Fruit fly (Drosophila melanogaster): ENCODE measurements around the gene CG2993.

- TF ChIP-seq CG14711 (tag; optimal IDR thresholded peaks at IDR 0.05): no peak
- TF ChIP-seq Mnt (GFP tag; optimal IDR thresholded peaks at IDR 0.05): peak; percentile 68
- TF ChIP-seq tj (GFP tag; optimal IDR thresholded peaks at IDR 0.05): no peak
- no peak for TF ChIP-seq CG11617 (GFP tag; optimal IDR thresholded peaks at IDR 0.05)
- TF ChIP-seq kay (GFP tag; ENCODE audit: borderline replicate concordance): no peak
- no peak for TF ChIP-seq Clk (GFP tag; optimal IDR thresholded peaks at IDR 0.05)
- no peak for TF ChIP-seq ovo (GFP tag; optimal IDR thresholded peaks at IDR 0.05)
- no peak for TF ChIP-seq CG12768 (GFP tag; optimal IDR thresholded peaks at IDR 0.05)
- TF ChIP-seq CG7101 (tag; optimal IDR thresholded peaks at IDR 0.05): no peak
- TF ChIP-seq Crg-1 (GFP tag; optimal IDR thresholded peaks at IDR 0.05): no peak
- TF ChIP-seq cnc (optimal IDR thresholded peaks at IDR 0.05): no peak
These were observed 19.2 kb downstream of the CG2993 start, which contains the start of gene CG10086 for dm6 chr3R:7790583-7791034.
